Fruit fly (Drosophila melanogaster): Measurements from ENCODE around the gene dmGlut.

dm6 chr2L:12079827-12080381 lies 52.7 kb downstream of the dmGlut start:
- TF ChIP-seq D1 (tag; optimal IDR thresholded peaks at IDR 0.05) (no peak), Pif1B (GFP tag; optimal IDR thresholded peaks at IDR 0.05) (no peak), rn (GFP tag; IDR thresholded peaks at IDR 0.05) (no peak), CG10348 (GFP tag; IDR thresholded peaks at IDR 0.05) (no peak), fd96Ca (GFP tag; IDR thresholded peaks at IDR 0.05) (no peak), CG32121 (GFP tag; IDR thresholded peaks at IDR 0.05) (no peak), Ets98B (GFP tag; IDR thresholded peaks at IDR 0.05) (no peak), CG17806 (tag; optimal IDR thresholded peaks at IDR 0.05) (no peak), CG9948 (tag; optimal IDR thresholded peaks at IDR 0.05) (no peak), CG34367 (tag; optimal IDR thresholded peaks at IDR 0.05) (no peak), Pif1A (GFP tag; optimal IDR thresholded peaks at IDR 0.05) (no peak)

All from whole organism, pupa.